Worm (Caenorhabditis elegans): ENCODE results near the gene Y82E9BL.6.

Gene Y82E9BL.6

ce11 chrIII:1324513-1324912 is 21.1 kb downstream of the Y82E9BL.6 start, which contains the start of gene fbxa-14:
fbxa-14 (minus strand) TSS chrIII:1324613.
- TF ChIP-seq daf-19 (GFP tag; conservative IDR thresholded peaks at IDR 0.05), result no peak

ce11 chrIII:1323555-1323954 is 22.0 kb downstream of the Y82E9BL.6 start:
- TF ChIP-seq hlh-11 (tag; optimal IDR thresholded peaks at IDR 0.05), result peak; percentile 40
- TF ChIP-seq pqm-1 (tag; optimal IDR thresholded peaks at IDR 0.05), result peak; percentile 96
- peak; percentile 89 for TF ChIP-seq nhr-28 (tag; optimal IDR thresholded peaks at IDR 0.05)
- TF ChIP-seq lsy-2 (tag; optimal IDR thresholded peaks at IDR 0.05), result peak in 1 of 2 experiments; percentile 36
- peak; percentile 19 for TF ChIP-seq dve-1 (tag; optimal IDR thresholded peaks at IDR 0.05; ENCODE audit: insufficient read depth)
- TF ChIP-seq nhr-77 (tag; optimal IDR thresholded peaks at IDR 0.05), result peak; percentile 63
- TF ChIP-seq nhr-6 (tag; optimal IDR thresholded peaks at IDR 0.05), result peak; percentile 84
- no peak for TF ChIP-seq set-16 (GFP tag; IDR thresholded peaks at IDR 0.05)
- no peak for TF ChIP-seq nhr-25 (tag; optimal IDR thresholded peaks at IDR 0.05; ENCODE audit: borderline replicate concordance, insufficient read depth)
- no peak for TF ChIP-seq ztf-7 (tag; optimal IDR thresholded peaks at IDR 0.05)
- no peak for TF ChIP-seq daf-16 (GFP tag; optimal IDR thresholded peaks at IDR 0.05)
- peak; percentile 56 for TF ChIP-seq daf-16 (tag; optimal IDR thresholded peaks at IDR 0.05)
- TF ChIP-seq ceh-82 (tag; optimal IDR thresholded peaks at IDR 0.05), result no peak
- TF ChIP-seq mdl-1 (tag; optimal IDR thresholded peaks at IDR 0.05), result peak in 1 of 2 experiments; percentile 22
- peak; percentile 83 for TF ChIP-seq dmd-6 (GFP tag; IDR thresholded peaks at IDR 0.05)
- peak; percentile 41; the same call in 1 of the 2 replicates for TF ChIP-seq nhr-41 (GFP tag; IDR thresholded peaks at IDR 0.05)

DNA sequence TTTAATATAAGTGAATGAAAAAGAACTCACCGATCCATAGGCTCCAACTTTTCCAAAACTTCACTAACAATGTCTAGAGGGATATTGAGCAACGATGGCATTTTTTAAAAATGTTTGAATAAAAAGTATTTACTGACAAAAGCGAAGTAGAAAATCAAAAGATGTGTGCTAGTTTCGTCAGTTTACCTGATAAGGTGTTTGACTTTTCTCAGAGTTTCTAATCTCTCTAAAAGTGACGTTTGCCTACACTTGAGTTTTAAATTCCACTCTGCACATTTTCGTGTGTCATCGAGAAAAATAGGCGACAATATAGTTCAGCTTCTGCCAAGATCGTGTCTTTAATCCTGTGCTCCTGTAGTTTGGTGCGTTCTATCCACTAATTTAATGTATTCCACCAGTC is 24.0 kb downstream of the Y82E9BL.6 start, which contains the start of gene fbxa-15:
Gene fbxa-15 (minus strand): TSS at position 101 of the 400 bp plus-strand sequence.
- no peak for TF ChIP-seq madf-5 (GFP tag; IDR thresholded peaks at IDR 0.05)
- no peak for TF ChIP-seq madf-9 (GFP tag; conservative IDR thresholded peaks at IDR 0.05)
- TF ChIP-seq nhr-111 (GFP tag; optimal IDR thresholded peaks at IDR 0.05), result no peak
- TF ChIP-seq set-16 (GFP tag; IDR thresholded peaks at IDR 0.05), result no peak
- TF ChIP-seq sdz-12 (GFP tag; optimal IDR thresholded peaks at IDR 0.05), result no peak
- no peak for TF ChIP-seq Y48G9A.11 (GFP tag; IDR thresholded peaks at IDR 0.05)
- no peak for TF ChIP-seq ZK337.2 (GFP tag; IDR thresholded peaks at IDR 0.05)
- TF ChIP-seq Y5F2A.4 (GFP tag; optimal IDR thresholded peaks at IDR 0.05), result no peak
- no peak for TF ChIP-seq dmd-8 (GFP tag; IDR thresholded peaks at IDR 0.05)
- no peak for TF ChIP-seq Y75B8A.6 (GFP tag; IDR thresholded peaks at IDR 0.05)
- no peak for TF ChIP-seq F10B5.3 (tag; optimal IDR thresholded peaks at IDR 0.05)

- TF ChIP-seq F10B5.3 (tag; optimal IDR thresholded peaks at IDR 0.05) (no peak), hlh-11 (tag; optimal IDR thresholded peaks at IDR 0.05) (peak; percentile 20), nhr-28 (tag; optimal IDR thresholded peaks at IDR 0.05) (peak; percentile 77), lin-13 (GFP tag; optimal IDR thresholded peaks at IDR 0.05) (no peak), daf-16 (GFP tag; optimal IDR thresholded peaks at IDR 0.05) (no peak), daf-16 (tag; optimal IDR thresholded peaks at IDR 0.05) (peak; percentile 56), lin-15B (tag; optimal IDR thresholded peaks at IDR 0.05) (no peak), jun-1 (tag; optimal IDR thresholded peaks at IDR 0.05) (no peak), pqm-1 (tag; optimal IDR thresholded peaks at IDR 0.05) (peak; percentile 80), dmd-6 (GFP tag; IDR thresholded peaks at IDR 0.05) (peak; percentile 46), arid-1 (GFP tag; conservative IDR thresholded peaks at IDR 0.05) (no peak), lim-7 (GFP tag; IDR thresholded peaks at IDR 0.05) (no peak), nhr-25 (tag; optimal IDR thresholded peaks at IDR 0.05; ENCODE audit: borderline replicate concordance, insufficient read depth) (no peak)
Measured at ce11 chrIII:1315038-1315437, 30.6 kb downstream of the Y82E9BL.6 start, which contains the start of the genes fbxa-80 and fbxa-19. fbxa-80 (minus strand) TSS chrIII:1315210. fbxa-19 (plus strand) TSS chrIII:1315401.

- TF ChIP-seq madf-5 (GFP tag; IDR thresholded peaks at IDR 0.05), result no peak
- TF ChIP-seq unc-62 (GFP tag; optimal IDR thresholded peaks at IDR 0.05 in 1 of 2), result peak in 1 of 2 experiments; percentile 95
- no peak for TF ChIP-seq unc-62 (tag; optimal IDR thresholded peaks at IDR 0.05)
Measured at ce11 chrIII:1314283-1314682, 31.3 kb downstream of the Y82E9BL.6 start.

Measured in whole organism, L4 larva.